Worm (Caenorhabditis elegans) whole organism, L2 larva: Measurements from ENCODE around the gene F52E1.9.

Experiments
- C34F6.9 ChIP-seq: fragments of 150-350 bp; optimal IDR thresholded peaks from 2 replicates; lab custom pipeline; 2014; ENCODE audit warnings: missing biosample characterization, missing genetic modification characterization
- F13H6.1 ChIP-seq: sonication (generic microtip); optimal IDR thresholded peaks from 2 replicates; lab custom pipeline; 2016; ENCODE audit warnings: missing genetic modification characterization, missing compliant biosample characterization
- Y55F3AM.14 ChIP-seq: fragments of 200-800 bp; sonication (Bioruptor generic); optimal IDR thresholded peaks from 2 replicates; lab custom pipeline; 2018; ENCODE audit warnings: mild to moderate bottlenecking, missing genetic modification characterization, missing compliant biosample characterization
- ZK546.5 ChIP-seq: sonication (generic microtip); optimal IDR thresholded peaks from 2 replicates; lab custom pipeline; 2017; ENCODE audit warnings: missing biosample characterization, missing genetic modification characterization
- aly-2 ChIP-seq: fragments of 150-350 bp; optimal IDR thresholded peaks from 2 replicates; lab custom pipeline; 2014; ENCODE audit warnings: missing biosample characterization, missing genetic modification characterization
- ama-1 ChIP-seq: fragments of 150-350 bp; optimal IDR thresholded peaks from 2 replicates; lab custom pipeline; 2018; ENCODE audit warnings: inconsistent platforms
- blmp-1 ChIP-seq: sonication (generic microtip); optimal IDR thresholded peaks from 2 replicates; lab custom pipeline; 2017; ENCODE audit warnings: missing genetic modification characterization, mild to moderate bottlenecking, missing compliant biosample characterization, antibody characterized with exemption, moderate library complexity; ENCODE audit not compliant: insufficient read depth
- ceh-16 ChIP-seq: fragments of 150-350 bp; optimal IDR thresholded peaks from 2 replicates; lab custom pipeline; 2014; ENCODE audit warnings: missing biosample characterization, missing genetic modification characterization
- ceh-82 ChIP-seq: fragments of 150-350 bp; optimal IDR thresholded peaks from 2 replicates; lab custom pipeline; 2014; ENCODE audit warnings: missing biosample characterization, missing genetic modification characterization
- crh-2 ChIP-seq: sonication (generic microtip); optimal IDR thresholded peaks from 2 replicates; lab custom pipeline; 2017; ENCODE audit warnings: missing biosample characterization, missing genetic modification characterization
- dmd-4 ChIP-seq: sonication (generic microtip); optimal IDR thresholded peaks from 2 replicates; lab custom pipeline; 2017; ENCODE audit warnings: missing biosample characterization, missing genetic modification characterization
- elt-1 ChIP-seq: fragments of 150-350 bp; optimal IDR thresholded peaks from 2 replicates; lab custom pipeline; 2014; ENCODE audit warnings: missing biosample characterization, missing genetic modification characterization
- elt-3 ChIP-seq: sonication (generic microtip); optimal IDR thresholded peaks from 2 replicates; lab custom pipeline; 2017; ENCODE audit warnings: missing biosample characterization, missing genetic modification characterization
- fos-1 ChIP-seq: fragments of 150-350 bp; optimal IDR thresholded peaks from 2 replicates; lab custom pipeline; 2014; ENCODE audit warnings: missing biosample characterization, missing genetic modification characterization
- gmeb-1 ChIP-seq: fragments of 150-350 bp; optimal IDR thresholded peaks from 2 replicates; lab custom pipeline; 2014; ENCODE audit warnings: missing biosample characterization, missing genetic modification characterization
- lin-11 ChIP-seq: fragments of 150-350 bp; sonication (generic microtip); optimal IDR thresholded peaks from 2 replicates; lab custom pipeline; 2014; ENCODE audit warnings: missing biosample characterization, missing genetic modification characterization, inconsistent platforms, mixed read lengths
- lin-39 ChIP-seq: fragments of 150-350 bp; optimal IDR thresholded peaks from 2 replicates; lab custom pipeline; 2014; ENCODE audit warnings: missing biosample characterization, missing genetic modification reagents, missing genetic modification characterization
- mab-5 ChIP-seq: fragments of 150-350 bp; optimal IDR thresholded peaks from 2 replicates; lab custom pipeline; 2014; ENCODE audit warnings: missing biosample characterization, missing genetic modification characterization
- nhr-10 ChIP-seq: sonication (generic microtip); optimal IDR thresholded peaks from 2 replicates; lab custom pipeline; 2017; ENCODE audit warnings: missing biosample characterization, missing genetic modification characterization
- nhr-11 ChIP-seq: fragments of 150-350 bp; optimal IDR thresholded peaks from 2 replicates; lab custom pipeline; 2014; ENCODE audit warnings: missing biosample characterization, missing genetic modification characterization
- nhr-12 ChIP-seq: fragments of 150-350 bp; optimal IDR thresholded peaks from 2 replicates; lab custom pipeline; 2014; ENCODE audit warnings: missing biosample characterization, missing genetic modification characterization
- nhr-129 ChIP-seq: fragments of 150-350 bp; optimal IDR thresholded peaks from 2 replicates; lab custom pipeline; 2014; ENCODE audit warnings: missing biosample characterization, missing genetic modification characterization
- nhr-21 ChIP-seq: fragments of 150-350 bp; optimal IDR thresholded peaks from 2 replicates; lab custom pipeline; 2014; ENCODE audit warnings: missing biosample characterization, missing genetic modification characterization
- nhr-237 ChIP-seq: fragments of 150-350 bp; optimal IDR thresholded peaks from 2 replicates; lab custom pipeline; 2014; ENCODE audit warnings: missing biosample characterization, missing genetic modification characterization
- nhr-25 ChIP-seq: fragments of 150-350 bp; sonication (generic microtip); optimal IDR thresholded peaks from 3 replicates; lab custom pipeline; 2014; ENCODE audit warnings: missing biosample characterization, missing genetic modification characterization
- nhr-6 ChIP-seq: fragments of 150-350 bp; optimal IDR thresholded peaks from 2 replicates; lab custom pipeline; 2014; ENCODE audit warnings: missing biosample characterization, missing genetic modification characterization
- peb-1 ChIP-seq: fragments of 150-350 bp; optimal IDR thresholded peaks from 2 replicates; lab custom pipeline; 2014; ENCODE audit warnings: missing biosample characterization, missing genetic modification characterization
- sem-4 ChIP-seq: fragments of 150-350 bp; optimal IDR thresholded peaks from 2 replicates; lab custom pipeline; 2014; ENCODE audit warnings: missing biosample characterization, missing genetic modification reagents, missing genetic modification characterization
- skn-1 ChIP-seq: sonication (generic microtip); optimal IDR thresholded peaks from 2 replicates; lab custom pipeline; 2017; ENCODE audit warnings: missing biosample characterization, missing genetic modification characterization
- sma-9 ChIP-seq, 2 experiments: fragments of 150-350 bp in 1 of 2; sonication (generic microtip) in 1 of 2; optimal IDR thresholded peaks; 2 replicates each; lab custom pipeline; 2014 to 2016; ENCODE audit warnings: missing genetic modification characterization in 2 of 2, mild to moderate bottlenecking in 1 of 2, missing biosample characterization in 1 of 2, missing compliant biosample characterization in 1 of 2, missing genetic modification reagents in 1 of 2, moderate library complexity in 1 of 2
- snpc-4 ChIP-seq: fragments of 150-350 bp; optimal IDR thresholded peaks from 2 replicates; lab custom pipeline; 2014; ENCODE audit warnings: missing biosample characterization, missing genetic modification characterization
- unc-39 ChIP-seq: fragments of 150-350 bp; optimal IDR thresholded peaks from 2 replicates; lab custom pipeline; 2014; ENCODE audit warnings: missing biosample characterization, missing genetic modification characterization
- unc-55 ChIP-seq: fragments of 150-350 bp; sonication (generic microtip); optimal IDR thresholded peaks from 3 replicates; lab custom pipeline; 2014; ENCODE audit warnings: missing biosample characterization, missing genetic modification reagents, missing genetic modification characterization
- unc-62 ChIP-seq: fragments of 150-350 bp; optimal IDR thresholded peaks from 2 replicates; lab custom pipeline; 2014; ENCODE audit warnings: missing biosample characterization, missing genetic modification reagents, missing genetic modification characterization
- zag-1 ChIP-seq: fragments of 150-350 bp; optimal IDR thresholded peaks from 2 replicates; lab custom pipeline; 2014; ENCODE audit warnings: missing biosample characterization, missing genetic modification characterization
- ztf-1 ChIP-seq: fragments of 200-800 bp; sonication (Bioruptor generic); conservative IDR thresholded peaks from 2 replicates; pipeline ENCODE4 v1.3.6; 2022; ENCODE audit warnings: missing genetic modification characterization, missing compliant biosample characterization
- ztf-11 ChIP-seq: sonication (generic microtip); optimal IDR thresholded peaks from 2 replicates; lab custom pipeline; 2017; ENCODE audit warnings: missing biosample characterization, missing genetic modification characterization
- ztf-4 ChIP-seq: fragments of 150-350 bp; optimal IDR thresholded peaks from 2 replicates; lab custom pipeline; 2014; ENCODE audit warnings: missing biosample characterization, missing genetic modification characterization

F52E1.9 gene

DNA sequence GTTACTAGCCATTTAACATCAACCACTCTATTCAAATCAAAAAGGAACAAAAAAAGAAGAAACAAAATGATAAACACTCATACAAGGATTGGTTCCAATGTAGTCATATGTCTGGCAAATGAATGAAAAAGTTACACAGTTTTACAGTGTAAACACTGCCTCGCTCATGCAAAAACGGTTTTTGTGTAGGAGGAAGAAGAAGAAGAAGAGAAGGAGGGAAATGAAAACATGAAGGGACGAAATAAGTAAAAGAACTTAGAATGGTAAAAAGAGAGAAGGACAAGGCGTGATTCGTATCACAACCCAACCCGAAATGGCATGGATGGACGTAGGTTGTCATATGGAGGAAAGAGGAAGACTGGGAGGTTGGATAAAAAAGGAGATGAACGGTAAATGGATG is 4.4 kb upstream of the F52E1.9 start:
- TF ChIP-seq nhr-21 (tag; lab: Kevin White, UChicago) (no peak), crh-2 (no peak), nhr-129 (peak; percentile 66), gmeb-1 (tag; lab: Kevin White, UChicago) (no peak), unc-55 (no peak), sma-9 (GFP tag; optimal IDR thresholded peaks at IDR 0.05; lab: Kevin White, UChicago) (peak; percentile 13), sma-9 (tag; optimal IDR thresholded peaks at IDR 0.05; lab: Kevin White, UChicago) (no peak), Y55F3AM.14 (no peak), lin-39 (tag; lab: Kevin White, UChicago) (no peak), aly-2 (no peak), F13H6.1 (tag; lab: Kevin White, UChicago) (no peak), lin-11 (tag; lab: Kevin White, UChicago) (no peak), ztf-11 (tag; lab: Kevin White, UChicago) (no peak), peb-1 (tag; lab: Kevin White, UChicago) (no peak), unc-62 (GFP tag; lab: Kevin White, UChicago) (no peak), ceh-82 (tag; lab: Kevin White, UChicago) (no peak), nhr-10 (tag; lab: Kevin White, UChicago) (no peak), nhr-25 (tag; lab: Kevin White, UChicago) (peak; percentile 31), blmp-1 (tag; lab: Kevin White, UChicago) (peak; percentile 0), mab-5 (tag; lab: Kevin White, UChicago) (no peak), nhr-12 (no peak), ztf-4 (no peak), fos-1 (tag; lab: Kevin White, UChicago) (no peak), nhr-237 (tag; lab: Kevin White, UChicago) (no peak), elt-1 (tag; lab: Kevin White, UChicago) (no peak), snpc-4 (tag; lab: Kevin White, UChicago) (no peak), ceh-16 (tag; lab: Kevin White, UChicago) (no peak), skn-1 (tag; lab: Kevin White, UChicago) (no peak), nhr-6 (tag; lab: Kevin White, UChicago) (no peak), ztf-1 (GFP tag; lab: Robert Waterston, UW) (no peak), nhr-11 (tag; lab: Kevin White, UChicago) (no peak), sem-4 (tag; lab: Kevin White, UChicago) (no peak), zag-1 (tag; lab: Kevin White, UChicago) (no peak)

- TF ChIP-seq skn-1 (tag; lab: Kevin White, UChicago) (no peak), elt-3 (tag; lab: Kevin White, UChicago) (no peak), peb-1 (tag; lab: Kevin White, UChicago) (no peak), dmd-4 (no peak), zag-1 (tag; lab: Kevin White, UChicago) (no peak), ama-1 (lab: Kevin White, UChicago) (no peak), nhr-25 (tag; lab: Kevin White, UChicago) (peak; percentile 24)
Measured at ce11 chrV:8406155-8406554, 3.7 kb upstream of the F52E1.9 start.

DNA sequence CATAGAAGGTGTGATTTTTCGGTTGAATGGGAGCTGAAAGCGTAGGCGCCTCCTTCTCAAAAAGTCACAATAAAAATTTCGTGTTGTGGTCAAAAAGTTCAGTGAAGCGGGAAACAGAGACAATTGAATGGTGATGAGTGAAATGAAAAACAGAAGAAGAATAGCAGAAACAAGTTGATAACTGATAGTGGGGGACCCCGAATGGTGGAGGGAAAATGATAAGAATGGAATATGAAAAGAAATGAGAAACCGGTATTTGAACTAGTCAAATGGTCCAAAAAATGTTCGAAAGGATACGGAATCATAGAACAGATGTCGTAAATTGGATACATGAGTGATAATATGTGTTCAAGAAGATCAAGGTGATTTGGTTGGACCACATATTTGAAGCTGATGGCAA is 1.9 kb upstream of the F52E1.9 start:
- TF ChIP-seq Y55F3AM.14 (no peak), gmeb-1 (tag; lab: Kevin White, UChicago) (no peak), peb-1 (tag; lab: Kevin White, UChicago) (no peak), elt-1 (tag; lab: Kevin White, UChicago) (no peak), nhr-21 (tag; lab: Kevin White, UChicago) (no peak), F13H6.1 (tag; lab: Kevin White, UChicago) (no peak), dmd-4 (no peak), elt-3 (tag; lab: Kevin White, UChicago) (no peak), sma-9 (GFP tag; optimal IDR thresholded peaks at IDR 0.05; lab: Kevin White, UChicago) (peak; percentile 24), sma-9 (tag; optimal IDR thresholded peaks at IDR 0.05; lab: Kevin White, UChicago) (no peak), blmp-1 (tag; lab: Kevin White, UChicago) (peak; percentile 15), ZK546.5 (tag; lab: Kevin White, UChicago) (no peak), crh-2 (no peak), C34F6.9 (tag; lab: Kevin White, UChicago) (no peak), unc-39 (tag; lab: Kevin White, UChicago) (no peak), nhr-25 (tag; lab: Kevin White, UChicago) (no peak), ztf-4 (no peak), ceh-82 (tag; lab: Kevin White, UChicago) (no peak), fos-1 (tag; lab: Kevin White, UChicago) (no peak)
- TF ChIP-seq, all 48 proteins: peak for 2
